Worm (Caenorhabditis elegans): ENCODE measurements around the gene K11H3.8.

DNA sequence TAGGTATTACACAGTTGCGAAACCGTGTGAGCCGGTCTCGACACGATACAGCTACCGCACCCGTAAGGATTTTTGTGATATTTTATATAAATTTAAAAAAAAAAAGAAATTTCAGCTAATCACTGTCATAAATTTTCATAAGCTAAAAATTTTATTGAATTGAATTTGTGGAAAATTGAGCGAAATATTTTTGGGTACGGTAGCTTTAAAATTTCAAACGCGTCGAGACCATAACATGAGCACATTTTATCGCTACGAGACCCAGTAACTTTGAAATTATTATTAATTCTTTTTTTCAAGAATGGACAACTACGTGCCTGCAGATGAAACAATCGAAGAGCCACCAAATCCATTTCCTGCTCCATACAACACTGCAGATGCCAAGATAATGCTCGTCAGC is 21.8 kb upstream of the K11H3.8 start, which contains the start of gene ZK632.14:
- TF ChIP-seq rnt-1 (tag; optimal IDR thresholded peaks at IDR 0.05) (no peak), nfya-1 (tag; optimal IDR thresholded peaks at IDR 0.05) (no peak), ceh-24 (tag; optimal IDR thresholded peaks at IDR 0.05) (no peak), lin-11 (tag; optimal IDR thresholded peaks at IDR 0.05) (no peak)
